Worm (Caenorhabditis elegans): Measurements from ENCODE around the gene mrp-2.

Gene mrp-2

ce11 chrX:601860-602259 is 29.4 kb upstream of the mrp-2 start, which contains the start of gene F13C5.1:
Gene F13C5.1 (plus strand): TSS chrX:602160.
- TF ChIP-seq ceh-13 (GFP tag; optimal IDR thresholded peaks at IDR 0.05) (no peak), B0310.2 (tag; optimal IDR thresholded peaks at IDR 0.05) (no peak), flt-1 (GFP tag; IDR thresholded peaks at IDR 0.05) (no peak), hmg-4 (GFP tag; optimal IDR thresholded peaks at IDR 0.05) (no peak), hnd-1 (tag; optimal IDR thresholded peaks at IDR 0.05) (no peak), ets-7 (tag; optimal IDR thresholded peaks at IDR 0.05) (no peak), aly-1 (tag; optimal IDR thresholded peaks at IDR 0.05) (no peak), ama-1 (optimal IDR thresholded peaks at IDR 0.05) (no peak), scrt-1 (GFP tag; IDR thresholded peaks at IDR 0.05) (no peak), F13C5.2 (tag; optimal IDR thresholded peaks at IDR 0.05) (no peak), ceh-36 (tag; optimal IDR thresholded peaks at IDR 0.05) (no peak), hmbx-1 (tag; optimal IDR thresholded peaks at IDR 0.05) (no peak)

- TF ChIP-seq aly-1 (tag; optimal IDR thresholded peaks at IDR 0.05) (peak; percentile 73), F13C5.2 (tag; optimal IDR thresholded peaks at IDR 0.05) (peak; percentile 94), hnd-1 (tag; optimal IDR thresholded peaks at IDR 0.05) (no peak), ama-1 (optimal IDR thresholded peaks at IDR 0.05) (no peak), tbx-37 (GFP tag; conservative IDR thresholded peaks at IDR 0.05) (no peak), hmg-4 (GFP tag; optimal IDR thresholded peaks at IDR 0.05) (peak; percentile 86), flt-1 (GFP tag; IDR thresholded peaks at IDR 0.05) (0 out of 2 replicates have a peak, but pooled peaks have one; percentile 8)
Observed at ce11 chrX:601340-601757, 28.8 kb upstream of the mrp-2 start.

DNA sequence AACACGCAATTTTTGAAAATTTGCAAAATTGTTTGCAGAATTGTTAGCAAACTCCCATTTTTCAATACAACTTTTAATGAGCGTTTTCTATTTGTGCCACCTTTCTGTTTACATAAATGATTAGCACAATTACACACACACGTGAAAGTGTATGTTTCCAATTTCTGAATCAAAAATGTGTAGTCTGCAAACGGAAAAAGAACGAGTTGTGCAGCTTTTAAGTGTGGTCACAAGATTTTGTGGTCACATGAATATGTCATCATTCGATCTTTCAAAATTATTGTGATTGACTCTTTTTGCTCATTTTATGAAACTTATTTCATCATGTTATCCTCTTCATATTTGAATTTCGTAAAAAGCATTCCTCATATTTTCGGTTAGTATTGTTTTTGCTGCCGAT is 28.2 kb upstream of the mrp-2 start:
- TF ChIP-seq tbx-37 (GFP tag; conservative IDR thresholded peaks at IDR 0.05) (no peak), hnd-1 (tag; optimal IDR thresholded peaks at IDR 0.05) (no peak)

ce11 chrX:599476-599875 is 27.0 kb upstream of the mrp-2 start, which contains the start of gene F13C5.3:
Gene F13C5.3 (minus strand): TSS chrX:599576.
- TF ChIP-seq ceh-36 (tag; optimal IDR thresholded peaks at IDR 0.05) (peak; percentile 41), pes-1 (GFP tag; IDR thresholded peaks at IDR 0.05) (no peak)

- TF ChIP-seq ceh-13 (GFP tag; optimal IDR thresholded peaks at IDR 0.05) = no peak
- TF ChIP-seq ama-1 (optimal IDR thresholded peaks at IDR 0.05) = no peak
Observed at ce11 chrX:593910-594447, 21.5 kb upstream of the mrp-2 start, which contains the start of gene F13C5.2. Gene F13C5.2 (plus strand): TSS chrX:593960.

ce11 chrX:593245-593733 is 20.8 kb upstream of the mrp-2 start:
- TF ChIP-seq ceh-36 (tag; optimal IDR thresholded peaks at IDR 0.05) (no peak), scrt-1 (GFP tag; IDR thresholded peaks at IDR 0.05) (peak; percentile 50; the same call in 1 of the 2 replicates), sea-1 (GFP tag; conservative IDR thresholded peaks at IDR 0.05) (no peak), hnd-1 (tag; optimal IDR thresholded peaks at IDR 0.05) (no peak), aly-1 (tag; optimal IDR thresholded peaks at IDR 0.05) (peak; percentile 78), ets-7 (tag; optimal IDR thresholded peaks at IDR 0.05) (no peak), pes-1 (GFP tag; IDR thresholded peaks at IDR 0.05) (0 out of 2 replicates have a peak, but pooled peaks have one; percentile 25), ama-1 (optimal IDR thresholded peaks at IDR 0.05) (no peak), hmbx-1 (tag; optimal IDR thresholded peaks at IDR 0.05) (no peak), F13C5.2 (tag; optimal IDR thresholded peaks at IDR 0.05) (peak; percentile 99), flt-1 (GFP tag; IDR thresholded peaks at IDR 0.05) (no peak), hmg-4 (GFP tag; optimal IDR thresholded peaks at IDR 0.05) (peak; percentile 96), ceh-13 (GFP tag; optimal IDR thresholded peaks at IDR 0.05) (no peak), tra-4 (tag; optimal IDR thresholded peaks at IDR 0.05) (no peak)

DNA sequence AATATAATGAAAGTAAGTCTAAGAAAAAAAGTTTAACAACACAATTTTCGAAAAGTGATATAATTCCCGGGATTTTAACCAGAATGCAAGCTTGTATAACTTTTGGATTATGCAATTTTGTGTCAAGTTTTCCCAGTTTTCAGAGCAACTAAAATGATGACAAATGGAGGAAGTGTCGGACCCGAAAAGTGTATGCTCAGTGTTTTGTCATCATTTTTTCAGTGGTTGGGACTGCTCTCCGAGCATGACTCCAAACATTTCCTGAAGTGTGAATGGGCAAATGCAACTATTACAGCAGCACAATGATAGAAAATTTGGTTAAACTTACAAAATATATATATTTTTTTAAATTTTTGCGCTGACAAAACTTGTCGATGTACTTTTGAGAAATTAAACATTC is 18.6 kb upstream of the mrp-2 start:
- TF ChIP-seq B0310.2 (tag; optimal IDR thresholded peaks at IDR 0.05) (no peak), ama-1 (optimal IDR thresholded peaks at IDR 0.05) (no peak), ceh-36 (tag; optimal IDR thresholded peaks at IDR 0.05) (no peak), aly-1 (tag; optimal IDR thresholded peaks at IDR 0.05) (no peak), scrt-1 (GFP tag; IDR thresholded peaks at IDR 0.05) (no peak), sea-1 (GFP tag; conservative IDR thresholded peaks at IDR 0.05) (no peak), F13C5.2 (tag; optimal IDR thresholded peaks at IDR 0.05) (no peak), tbx-37 (GFP tag; conservative IDR thresholded peaks at IDR 0.05) (no peak), pes-1 (GFP tag; IDR thresholded peaks at IDR 0.05) (no peak), ceh-13 (GFP tag; optimal IDR thresholded peaks at IDR 0.05) (no peak), hmbx-1 (tag; optimal IDR thresholded peaks at IDR 0.05) (no peak), hmg-4 (GFP tag; optimal IDR thresholded peaks at IDR 0.05) (no peak), ets-7 (tag; optimal IDR thresholded peaks at IDR 0.05) (no peak)

DNA sequence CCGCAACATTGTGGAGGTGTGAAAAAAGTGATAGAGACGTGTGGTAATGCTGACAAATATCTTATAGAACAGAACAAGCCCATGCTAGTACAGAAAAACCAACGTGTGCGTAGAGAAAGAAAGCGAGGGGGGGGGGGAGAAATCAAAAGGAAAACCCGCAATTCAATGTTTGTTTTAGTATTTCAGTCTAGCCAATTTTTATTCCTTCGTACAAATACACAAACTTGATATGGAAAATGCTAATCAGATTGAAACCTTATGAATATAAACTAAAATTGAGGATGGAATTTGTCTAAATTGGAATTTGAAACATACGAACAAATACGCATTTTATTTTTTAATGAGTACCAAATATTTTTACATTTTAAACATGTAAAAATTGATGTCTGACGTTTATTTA is 15.3 kb upstream of the mrp-2 start, which contains the start of gene mrp-1:
mrp-1 (minus strand) TSS at position 101 of the 400 bp plus-strand sequence.
- TF ChIP-seq sea-1 (GFP tag; conservative IDR thresholded peaks at IDR 0.05) = no peak
- no peak for TF ChIP-seq pes-1 (GFP tag; IDR thresholded peaks at IDR 0.05)

DNA sequence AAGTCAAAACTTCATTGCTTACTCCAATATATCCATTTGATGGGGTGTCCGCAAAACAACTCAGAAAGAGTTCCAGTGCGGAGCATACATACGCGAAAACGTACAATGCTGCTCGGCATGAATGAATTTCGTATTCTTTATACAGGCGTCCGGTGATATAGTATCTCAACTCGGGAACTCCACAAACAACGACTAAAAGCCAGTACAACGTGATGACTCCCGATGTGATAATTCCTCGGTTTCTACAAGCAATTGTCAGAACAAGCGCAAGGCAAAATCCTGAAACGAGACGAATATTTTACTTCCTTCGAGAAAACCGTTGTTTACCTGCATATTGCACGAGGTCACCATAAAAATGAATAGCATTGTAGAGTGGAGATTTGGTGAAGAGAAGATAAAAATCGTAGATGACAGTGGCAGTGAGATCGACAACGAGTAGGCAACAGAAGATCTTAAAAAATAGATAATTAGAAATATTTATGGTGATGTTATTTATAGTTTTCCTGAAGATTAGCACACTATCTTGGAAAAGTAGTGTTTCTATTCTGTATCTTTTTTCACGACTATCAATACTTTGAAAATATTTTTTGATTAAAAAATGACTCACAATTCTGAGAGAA is 13.2 kb upstream of the mrp-2 start:
- TF ChIP-seq scrt-1 (GFP tag; IDR thresholded peaks at IDR 0.05) (no peak), F13C5.2 (tag; optimal IDR thresholded peaks at IDR 0.05) (no peak), pes-1 (GFP tag; IDR thresholded peaks at IDR 0.05) (no peak), tbx-37 (GFP tag; conservative IDR thresholded peaks at IDR 0.05) (no peak), ceh-36 (tag; optimal IDR thresholded peaks at IDR 0.05) (no peak), hmbx-1 (tag; optimal IDR thresholded peaks at IDR 0.05) (no peak), aly-1 (tag; optimal IDR thresholded peaks at IDR 0.05) (no peak), ama-1 (optimal IDR thresholded peaks at IDR 0.05) (no peak), B0310.2 (tag; optimal IDR thresholded peaks at IDR 0.05) (no peak), sea-1 (GFP tag; conservative IDR thresholded peaks at IDR 0.05) (no peak), hnd-1 (tag; optimal IDR thresholded peaks at IDR 0.05) (no peak), flt-1 (GFP tag; IDR thresholded peaks at IDR 0.05) (no peak), tra-4 (tag; optimal IDR thresholded peaks at IDR 0.05) (no peak), hmg-4 (GFP tag; optimal IDR thresholded peaks at IDR 0.05) (no peak)
